Fruit fly (Drosophila melanogaster) whole organism, embryonic: ENCODE data around the gene galla-2.

ENCODE experiments used
- ATbp ChIP-seq: fragments of 200-800 bp; sonication (Bioruptor generic); optimal IDR thresholded peaks from 2 replicates; lab custom pipeline; 2017; ENCODE audit warnings: missing biosample characterization, mild to moderate bottlenecking, missing genetic modification characterization, missing genetic modification reagents
- Adf1 ChIP-seq: fragments of 200-800 bp; sonication (Bioruptor generic); IDR thresholded peaks from 2 replicates; pipeline ENCODE4 v1.3.6; 2022; ENCODE audit warnings: missing biosample characterization, missing genetic modification characterization
- CG10462 ChIP-seq: fragments of 200-800 bp; sonication (Bioruptor generic); optimal IDR thresholded peaks from 2 replicates; lab custom pipeline; 2016; ENCODE audit warnings: missing biosample characterization, missing genetic modification characterization
- CG10979 ChIP-seq: fragments of 200-800 bp; sonication (Bioruptor generic); optimal IDR thresholded peaks from 2 replicates; lab custom pipeline; 2018; ENCODE audit warnings: missing biosample characterization, mild to moderate bottlenecking, missing genetic modification characterization, moderate library complexity
- CG13287 ChIP-seq: fragments of 200-800 bp; sonication (Bioruptor generic); IDR thresholded peaks from 2 replicates; pipeline ENCODE4 v1.3.6; 2022; ENCODE audit warnings: missing biosample characterization, missing genetic modification characterization; ENCODE audit not compliant: partially characterized antibody
- CG13424 ChIP-seq: fragments of 200-800 bp; sonication (Bioruptor generic); optimal IDR thresholded peaks from 2 replicates; lab custom pipeline; 2019; ENCODE audit warnings: missing biosample characterization, mild to moderate bottlenecking, missing genetic modification characterization, moderate library complexity
- CG14860 ChIP-seq: fragments of 200-800 bp; sonication (Bioruptor generic); IDR thresholded peaks from 3 replicates; pipeline ENCODE4 v1.3.6; 2022; ENCODE audit warnings: missing biosample characterization, missing genetic modification characterization; ENCODE audit not compliant: partially characterized antibody
- CG1647 ChIP-seq: fragments of 200-800 bp; sonication (Bioruptor generic); optimal IDR thresholded peaks from 3 replicates; lab custom pipeline; 2016; ENCODE audit warnings: missing biosample characterization, missing genetic modification characterization
- CG17186 ChIP-seq: fragments of 200-800 bp; sonication (Bioruptor generic); optimal IDR thresholded peaks from 3 replicates; lab custom pipeline; 2017; ENCODE audit warnings: missing biosample characterization, missing genetic modification reagents, missing genetic modification characterization
- CG3281 ChIP-seq: fragments of 200-800 bp; sonication (Bioruptor generic); optimal IDR thresholded peaks from 3 replicates; lab custom pipeline; 2017; ENCODE audit warnings: missing biosample characterization, mild to moderate bottlenecking, missing genetic modification characterization
- CG33213 ChIP-seq: fragments of 200-800 bp; sonication (Bioruptor generic); optimal IDR thresholded peaks from 3 replicates; lab custom pipeline; 2016; ENCODE audit warnings: missing biosample characterization, missing genetic modification characterization
- CG3726 ChIP-seq: fragments of 200-800 bp; sonication (Bioruptor generic); IDR thresholded peaks from 3 replicates; pipeline ENCODE4, ENCODE4 v1.3.6; 2022; ENCODE audit warnings: missing biosample characterization, missing genetic modification characterization
- CG3847 ChIP-seq: fragments of 200-800 bp; sonication (Bioruptor generic); IDR thresholded peaks from 2 replicates; pipeline ENCODE4 v1.3.6; 2022; ENCODE audit warnings: missing biosample characterization, missing genetic modification characterization
- CG6765 ChIP-seq: fragments of 200-800 bp; sonication (Bioruptor generic); optimal IDR thresholded peaks from 3 replicates; lab custom pipeline; 2017; ENCODE audit warnings: missing biosample characterization, mild to moderate bottlenecking, missing genetic modification characterization
- CG7786 ChIP-seq: fragments of 200-800 bp; sonication (Bioruptor generic); optimal IDR thresholded peaks from 2 replicates; lab custom pipeline; 2016; ENCODE audit warnings: missing biosample characterization, missing genetic modification characterization
- CG8478 ChIP-seq: fragments of >200 bp; optimal IDR thresholded peaks from 2 replicates; lab custom pipeline; 2018
- CrebB ChIP-seq: fragments of 200-800 bp; sonication (Bioruptor generic); optimal IDR thresholded peaks from 3 replicates; lab custom pipeline; 2018; ENCODE audit warnings: missing biosample characterization, mild to moderate bottlenecking, missing genetic modification characterization
- Deaf1 ChIP-seq: fragments of 200-800 bp; optimal IDR thresholded peaks from 3 replicates; lab custom pipeline; 2019; ENCODE audit warnings: missing biosample characterization, mild to moderate bottlenecking, missing genetic modification characterization, moderate library complexity
- Dp ChIP-seq: fragments of 200-800 bp; sonication (Bioruptor generic); optimal IDR thresholded peaks from 2 replicates; lab custom pipeline; 2018; ENCODE audit warnings: missing biosample characterization, mild to moderate bottlenecking, missing genetic modification characterization, moderate library complexity
- Dref ChIP-seq: fragments of 200-800 bp; sonication (Bioruptor generic); IDR thresholded peaks from 2 replicates; pipeline ENCODE4 v1.3.6; 2022; ENCODE audit warnings: missing biosample characterization, missing genetic modification characterization
- Ets65A ChIP-seq: fragments of 200-800 bp; sonication (Bioruptor generic); peaks from one replicate; lab custom pipeline; 2016; ENCODE audit warnings: missing biosample characterization, missing genetic modification characterization
- HmgZ ChIP-seq: fragments of 200-800 bp; sonication (Bioruptor generic); optimal IDR thresholded peaks from 2 replicates; lab custom pipeline; 2018; ENCODE audit warnings: missing biosample characterization, mild to moderate bottlenecking, missing genetic modification characterization
- Kr ChIP-seq: fragments of 200-800 bp; sonication (Bioruptor generic); optimal IDR thresholded peaks from 2 replicates; lab custom pipeline; 2017; ENCODE audit warnings: missing biosample characterization, mild to moderate bottlenecking, missing genetic modification characterization
- Scr ChIP-seq: fragments of 200-800 bp; sonication (Bioruptor generic); IDR thresholded peaks from 2 replicates; pipeline ENCODE4 v1.3.6; 2022; ENCODE audit warnings: missing biosample characterization, missing genetic modification characterization; ENCODE audit not compliant: partially characterized antibody
- Sin3A ChIP-seq: fragments of >200 bp; optimal IDR thresholded peaks from 2 replicates; lab custom pipeline; 2018
- TFAM ChIP-seq: fragments of 200-800 bp; sonication (Bioruptor generic); optimal IDR thresholded peaks from 2 replicates; lab custom pipeline; 2017; ENCODE audit warnings: missing biosample characterization, missing genetic modification characterization, inconsistent platforms
- Trl ChIP-seq, 3 experiments: fragments of >200 bp in 2 of 3; fragments of 200-800 bp in 1 of 3; sonication (Bioruptor generic) in 1 of 3; optimal IDR thresholded peaks; 2 replicates in 1 of 3; 3 replicates in 2 of 3; lab custom pipeline; 2016 to 2017; ENCODE audit warnings: missing biosample characterization in 1 of 3, missing genetic modification characterization in 1 of 3
- Xbp1 ChIP-seq: fragments of 200-800 bp; sonication (Bioruptor generic); optimal IDR thresholded peaks from 3 replicates; lab custom pipeline; 2016; ENCODE audit warnings: missing biosample characterization, mild to moderate bottlenecking, missing genetic modification characterization
- amos ChIP-seq: fragments of 200-800 bp; sonication (Bioruptor generic); IDR thresholded peaks from 2 replicates; pipeline ENCODE4 v1.3.6; 2022; ENCODE audit warnings: missing biosample characterization, missing genetic modification characterization; ENCODE audit not compliant: partially characterized antibody
- ara ChIP-seq: fragments of 200-800 bp; sonication (Bioruptor generic); IDR thresholded peaks from 2 replicates; pipeline ENCODE4 v1.3.6; 2022; ENCODE audit warnings: missing biosample characterization, missing genetic modification characterization
- ato ChIP-seq: fragments of 200-800 bp; sonication (Bioruptor generic); IDR thresholded peaks from 2 replicates; pipeline ENCODE4 v1.3.6; 2022; ENCODE audit warnings: missing biosample characterization, missing genetic modification characterization; ENCODE audit not compliant: partially characterized antibody
- bbx ChIP-seq: fragments of 200-800 bp; sonication (Bioruptor generic); IDR thresholded peaks from 2 replicates; pipeline ENCODE4 v1.3.6; 2022; ENCODE audit warnings: missing biosample characterization, missing genetic modification characterization; ENCODE audit not compliant: partially characterized antibody
- cas ChIP-seq: fragments of 200-800 bp; sonication (Bioruptor generic); IDR thresholded peaks from 2 replicates; pipeline ENCODE4 v1.3.6; 2022; ENCODE audit warnings: missing biosample characterization, missing genetic modification characterization
- crol ChIP-seq: fragments of 200-800 bp; sonication (Bioruptor generic); IDR thresholded peaks from 2 replicates; pipeline ENCODE4 v1.3.6; 2022; ENCODE audit warnings: missing biosample characterization, missing genetic modification characterization
- dmrt11E ChIP-seq: fragments of 200-800 bp; sonication (Bioruptor generic); optimal IDR thresholded peaks from 3 replicates; lab custom pipeline; 2018; ENCODE audit warnings: missing biosample characterization, mild to moderate bottlenecking, missing genetic modification characterization, moderate library complexity
- fd102C ChIP-seq: fragments of 200-800 bp; sonication (Bioruptor generic); optimal IDR thresholded peaks from 2 replicates; lab custom pipeline; 2018; ENCODE audit warnings: missing biosample characterization, mild to moderate bottlenecking, missing genetic modification characterization, moderate library complexity
- grn ChIP-seq: fragments of 200-800 bp; sonication (Bioruptor generic); optimal IDR thresholded peaks from 3 replicates; lab custom pipeline; 2017; ENCODE audit warnings: missing biosample characterization, missing genetic modification characterization
- gsb ChIP-seq: fragments of 200-800 bp; sonication (Bioruptor generic); IDR thresholded peaks from 2 replicates; pipeline ENCODE4 v1.3.6; 2022; ENCODE audit warnings: missing biosample characterization, missing genetic modification characterization
- h ChIP-seq: fragments of >200 bp; optimal IDR thresholded peaks from 2 replicates; lab custom pipeline; 2017
- hb ChIP-seq: fragments of 200-800 bp; sonication (Bioruptor generic); IDR thresholded peaks from 3 replicates; pipeline ENCODE4 v1.3.6; 2022; ENCODE audit warnings: missing biosample characterization, missing genetic modification characterization; ENCODE audit not compliant: partially characterized antibody
- hbn ChIP-seq: fragments of 200-800 bp; sonication (Bioruptor generic); IDR thresholded peaks from 2 replicates; pipeline ENCODE4 v1.3.6; 2022; ENCODE audit warnings: missing biosample characterization, missing genetic modification characterization; ENCODE audit not compliant: partially characterized antibody
- hkb ChIP-seq, 2 experiments: fragments of 200-800 bp in 1 of 2; fragments of >200 bp in 1 of 2; sonication (Bioruptor generic) in 1 of 2; IDR thresholded peaks in 1 of 2; optimal IDR thresholded peaks in 1 of 2; 2 replicates each; pipeline versions ENCODE4 v1.3.6 to Lab custom; 2017 to 2022; ENCODE audit warnings: missing biosample characterization in 1 of 2, missing genetic modification characterization in 1 of 2
- jumu ChIP-seq: fragments of 200-800 bp; sonication (Bioruptor generic); optimal IDR thresholded peaks from 3 replicates; lab custom pipeline; 2016; ENCODE audit warnings: missing biosample characterization, missing genetic modification characterization
- kay ChIP-seq: fragments of 200-800 bp; sonication (Bioruptor generic); optimal IDR thresholded peaks from 2 replicates; lab custom pipeline; 2016; ENCODE audit warnings: missing biosample characterization, missing genetic modification characterization
- salm ChIP-seq: fragments of 200-800 bp; sonication (Bioruptor generic); optimal IDR thresholded peaks from 2 replicates; lab custom pipeline; 2018; ENCODE audit warnings: missing biosample characterization, mild to moderate bottlenecking, missing genetic modification characterization
- sens-2 ChIP-seq: fragments of 200-800 bp; sonication (Bioruptor generic); IDR thresholded peaks from 2 replicates; pipeline ENCODE4 v1.3.6; 2022; ENCODE audit warnings: missing biosample characterization, missing genetic modification characterization
- sisA ChIP-seq: fragments of 200-800 bp; sonication (Bioruptor generic); IDR thresholded peaks from 2 replicates; pipeline ENCODE4 v1.3.6; 2022; ENCODE audit warnings: missing biosample characterization, missing genetic modification characterization
- sr ChIP-seq: fragments of 200-800 bp; sonication (Bioruptor generic); IDR thresholded peaks from 3 replicates; pipeline ENCODE4 v1.3.6; 2022; ENCODE audit warnings: missing biosample characterization, missing genetic modification characterization
- tin ChIP-seq: fragments of 200-800 bp; sonication (Bioruptor generic); optimal IDR thresholded peaks from 3 replicates; lab custom pipeline; 2016; ENCODE audit warnings: missing biosample characterization, missing genetic modification characterization
- trem ChIP-seq: fragments of 200-800 bp; optimal IDR thresholded peaks from 3 replicates; lab custom pipeline; 2019; ENCODE audit warnings: missing biosample characterization, mild to moderate bottlenecking, missing genetic modification characterization, moderate library complexity
- trh ChIP-seq: fragments of 200-800 bp; sonication (Bioruptor generic); optimal IDR thresholded peaks from 2 replicates; lab custom pipeline; 2016; ENCODE audit warnings: missing biosample characterization, missing genetic modification characterization

Gene galla-2

DNA sequence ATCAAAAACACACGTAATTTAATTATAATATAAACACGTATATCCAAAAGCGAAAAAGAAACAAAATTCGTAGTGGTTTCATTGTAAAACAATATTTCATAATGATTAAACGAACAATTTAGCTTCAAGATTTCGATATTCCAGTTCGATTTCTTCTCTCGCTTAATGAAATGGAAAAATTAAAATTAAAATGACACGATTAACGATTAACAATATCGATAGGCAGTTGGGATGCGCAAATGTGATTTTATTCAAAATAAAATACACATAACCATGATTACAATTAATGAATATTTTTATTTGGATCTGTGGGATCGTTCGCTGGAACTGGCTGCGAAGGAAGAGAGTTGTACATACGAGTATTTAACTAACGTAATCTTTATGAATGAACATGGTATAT, 6.7 kb upstream of the galla-2 start (continued):
- TF ChIP-seq grn (GFP tag; lab: Kevin White, UChicago) (no peak), sr (GFP tag; lab: Robert Waterston, UW) (no peak), CG8478 (lab: Kevin White, UChicago) (no peak), ara (no peak), CG33213 (no peak), hbn (GFP tag; lab: Robert Waterston, UW) (peak; percentile 21; the same call in 1 of the 2 replicates), Dp (peak; percentile 34), CG1647 (GFP tag; lab: Kevin White, UChicago) (no peak), ato (GFP tag; lab: Robert Waterston, UW) (peak; percentile 24; the same call in 1 of the 2 replicates), h (no peak), CrebB (tag; lab: Kevin White, UChicago) (no peak), CG10462 (GFP tag; lab: Kevin White, UChicago) (no peak), tin (GFP tag; lab: Kevin White, UChicago) (no peak), Dref (peak; percentile 27; the same call in 1 of the 2 replicates), fd102C (no peak), sisA (GFP tag; lab: Robert Waterston, UW) (no peak), Xbp1 (GFP tag; lab: Kevin White, UChicago) (no peak), gsb (GFP tag; lab: Robert Waterston, UW) (no peak), Ets65A (GFP tag; lab: Kevin White, UChicago) (no peak), hkb (optimal IDR thresholded peaks at IDR 0.05; lab: Kevin White, UChicago) (no peak), hkb (GFP tag; IDR thresholded peaks at IDR 0.05; lab: Robert Waterston, UW) (no peak), CG3726 (no peak), trh (GFP tag; lab: Kevin White, UChicago) (no peak)

DNA sequence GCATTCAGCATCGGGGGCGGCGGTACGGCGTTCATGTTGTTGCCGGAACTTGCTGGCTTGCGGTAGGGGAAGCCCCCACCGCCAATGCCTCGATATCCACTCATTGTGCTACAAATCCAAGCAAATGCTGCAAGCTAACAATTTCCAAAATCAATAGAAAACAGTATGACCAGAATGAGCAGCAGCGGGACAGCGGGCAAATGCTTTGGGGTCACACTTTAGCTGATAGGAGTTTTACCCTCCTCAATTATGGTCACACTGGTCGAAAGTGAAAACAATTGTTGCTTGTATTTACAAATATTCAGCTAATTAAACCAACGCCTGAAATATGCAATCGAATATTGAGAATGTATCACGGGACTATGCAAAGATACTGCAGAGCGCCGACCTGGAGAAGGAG, 3.8 kb upstream of the galla-2 start, which contains the start of the genes CG6418 and Blos4:
CG6418 (minus strand) TSS at position 196 of the 400 bp plus-strand sequence.
Blos4 (plus strand) TSS at position 244 of the 400 bp plus-strand sequence.
- TF ChIP-seq CG14860 (GFP tag; lab: Robert Waterston, UW) (0 out of 3 replicates have a peak, but pooled peaks have one; percentile 41), Sin3A (peak; percentile 52), CG17186 (GFP tag; lab: Kevin White, UChicago) (peak; percentile 5), CG3847 (GFP tag; lab: Robert Waterston, UW) (peak; percentile 60), kay (GFP tag; lab: Kevin White, UChicago) (no peak), CG6765 (GFP tag; lab: Kevin White, UChicago) (no peak), hb (GFP tag; lab: Robert Waterston, UW) (no peak), crol (GFP tag; lab: Robert Waterston, UW) (no peak), dmrt11E (tag; lab: Kevin White, UChicago) (no peak), CG3281 (no peak), Deaf1 (tag; lab: Kevin White, UChicago) (no peak), Trl (optimal IDR thresholded peaks at IDR 0.05; lab: Kevin White, UChicago) (no peak), Trl (GFP tag; optimal IDR thresholded peaks at IDR 0.05; lab: Kevin White, UChicago) (no peak), amos (GFP tag; lab: Robert Waterston, UW) (peak; percentile 44; the same call in 1 of the 2 replicates), TFAM (GFP tag; lab: Kevin White, UChicago) (no peak), CG7786 (GFP tag; lab: Kevin White, UChicago) (no peak), HmgZ (tag; lab: Kevin White, UChicago) (peak; percentile 46), trem (peak; percentile 43), hbn (GFP tag; lab: Robert Waterston, UW) (0 out of 2 replicates have a peak, but pooled peaks have one; percentile 43), Kr (GFP tag; lab: Kevin White, UChicago) (no peak), CG10979 (no peak), salm (no peak), CG13424 (no peak), CG13287 (GFP tag; lab: Robert Waterston, UW) (peak; percentile 62), sens-2 (GFP tag; lab: Robert Waterston, UW) (no peak), bbx (GFP tag; lab: Robert Waterston, UW) (peak; percentile 35; the same call in 1 of the 2 replicates), ATbp (no peak), jumu (GFP tag; lab: Kevin White, UChicago) (peak; percentile 2), cas (no peak), Scr (GFP tag; lab: Robert Waterston, UW) (peak; percentile 46; the same call in 1 of the 2 replicates), Adf1 (GFP tag; lab: Robert Waterston, UW) (no peak)
